In genomic region chr3R:8668024-8668856, dm6 we compare ENCODE assay signal across 1 fruit fly cellular context.
TF ChIP-seq lines count a peak whose summit lies in the region.

No protein-coding gene starts in this region.

TF ChIP-seq in whole organism, embryonic, 481 proteins besides CTCF, POLR2A, EP300 and RAD21 (continued from another document and continues in another):
- TF ChIP-seq dysf (GFP tag; IDR thresholded peaks at IDR 0.05; lab: Robert Waterston, UW), result no peak
- no peak for TF ChIP-seq lola (GFP tag; optimal IDR thresholded peaks at IDR 0.05; lab: Kevin White, UChicago)
- no peak for TF ChIP-seq TFAM (GFP tag; optimal IDR thresholded peaks at IDR 0.05; lab: Kevin White, UChicago)
- no peak for TF ChIP-seq H2.0 (GFP tag; IDR thresholded peaks at IDR 0.05; lab: Robert Waterston, UW)
- TF ChIP-seq zf30C (GFP tag; optimal IDR thresholded peaks at IDR 0.05; lab: Kevin White, UChicago), result no peak
- no peak for TF ChIP-seq Dip2 (GFP tag; IDR thresholded peaks at IDR 0.05; lab: Robert Waterston, UW)
- TF ChIP-seq Atf3 (GFP tag; optimal IDR thresholded peaks at IDR 0.05; lab: Kevin White, UChicago), result no peak
- no peak for TF ChIP-seq Gsc (GFP tag; IDR thresholded peaks at IDR 0.05; lab: Robert Waterston, UW)
- TF ChIP-seq CG9437 (GFP tag; optimal IDR thresholded peaks at IDR 0.05; lab: Kevin White, UChicago), result no peak
- TF ChIP-seq vvl (GFP tag; IDR thresholded peaks at IDR 0.05; lab: Robert Waterston, UW), result peak; percentile 67
- no peak for TF ChIP-seq Myb (GFP tag; optimal IDR thresholded peaks at IDR 0.05; lab: Kevin White, UChicago)
- TF ChIP-seq ato (GFP tag; IDR thresholded peaks at IDR 0.05; lab: Robert Waterston, UW; ENCODE audit: partially characterized antibody), result peak; percentile 91
- no peak for TF ChIP-seq Antp (GFP tag; optimal IDR thresholded peaks at IDR 0.05; lab: Kevin White, UChicago)
- peak; percentile 48 for TF ChIP-seq CG16813 (GFP tag; IDR thresholded peaks at IDR 0.05; lab: Robert Waterston, UW; ENCODE audit: partially characterized antibody)
- TF ChIP-seq ems (GFP tag; optimal IDR thresholded peaks at IDR 0.05; lab: Kevin White, UChicago), result no peak
- TF ChIP-seq so (GFP tag; IDR thresholded peaks at IDR 0.05; lab: Robert Waterston, UW), result no peak
- no peak for TF ChIP-seq CG4404 (GFP tag; IDR thresholded peaks at IDR 0.05; lab: Robert Waterston, UW)
- no peak for TF ChIP-seq pb (GFP tag; optimal IDR thresholded peaks at IDR 0.05; lab: Kevin White, UChicago)
- TF ChIP-seq zfh1 (GFP tag; IDR thresholded peaks at IDR 0.05; lab: Robert Waterston, UW), result no peak
- no peak for TF ChIP-seq CG10979 (tag; optimal IDR thresholded peaks at IDR 0.05; lab: Kevin White, UChicago)
- no peak for TF ChIP-seq Dek (tag; optimal IDR thresholded peaks at IDR 0.05; lab: Kevin White, UChicago)
- TF ChIP-seq CG6854 (GFP tag; optimal IDR thresholded peaks at IDR 0.05; lab: Kevin White, UChicago), result no peak
- TF ChIP-seq prd (optimal IDR thresholded peaks at IDR 0.05; lab: Kevin White, UChicago), result no peak
- TF ChIP-seq prd (GFP tag; IDR thresholded peaks at IDR 0.05; lab: Robert Waterston, UW), result no peak
- TF ChIP-seq sob (GFP tag; IDR thresholded peaks at IDR 0.05; lab: Robert Waterston, UW), result no peak
- TF ChIP-seq CG10462 (GFP tag; optimal IDR thresholded peaks at IDR 0.05; lab: Kevin White, UChicago), result no peak
- peak; percentile 93 for TF ChIP-seq abd-A (tag; optimal IDR thresholded peaks at IDR 0.05; lab: Kevin White, UChicago)
- no peak for TF ChIP-seq bcd (GFP tag; optimal IDR thresholded peaks at IDR 0.05; lab: Kevin White, UChicago)
- no peak for TF ChIP-seq CG7839 (tag; optimal IDR thresholded peaks at IDR 0.05; lab: Kevin White, UChicago)
- TF ChIP-seq Dref (GFP tag; IDR thresholded peaks at IDR 0.05; lab: Robert Waterston, UW), result no peak
- no peak for TF ChIP-seq CkIIα-i1 (GFP tag; IDR thresholded peaks at IDR 0.05; lab: Robert Waterston, UW)
- no peak for TF ChIP-seq rib (GFP tag; IDR thresholded peaks at IDR 0.05; lab: Robert Waterston, UW)
- peak; percentile 10 for TF ChIP-seq gem (tag; optimal IDR thresholded peaks at IDR 0.05; lab: Kevin White, UChicago)
- no peak for TF ChIP-seq CG8478 (optimal IDR thresholded peaks at IDR 0.05; lab: Kevin White, UChicago)
- no peak for TF ChIP-seq Kr (GFP tag; optimal IDR thresholded peaks at IDR 0.05; lab: Kevin White, UChicago)
- TF ChIP-seq CG42726 (GFP tag; IDR thresholded peaks at IDR 0.05; lab: Robert Waterston, UW; ENCODE audit: partially characterized antibody), result peak; percentile 94
- peak; percentile 10 for TF ChIP-seq kah (GFP tag; optimal IDR thresholded peaks at IDR 0.05; lab: Kevin White, UChicago)
- no peak for TF ChIP-seq CG8089 (GFP tag; optimal IDR thresholded peaks at IDR 0.05; lab: Kevin White, UChicago)
- no peak for TF ChIP-seq CoRest (tag; optimal IDR thresholded peaks at IDR 0.05; lab: Kevin White, UChicago)
- no peak for TF ChIP-seq CG4282 (GFP tag; optimal IDR thresholded peaks at IDR 0.05; lab: Kevin White, UChicago)
- no peak for TF ChIP-seq Sox100B (GFP tag; optimal IDR thresholded peaks at IDR 0.05; lab: Kevin White, UChicago)
- no peak for TF ChIP-seq pho (GFP tag; optimal IDR thresholded peaks at IDR 0.05; lab: Kevin White, UChicago)
- TF ChIP-seq CG3847 (GFP tag; IDR thresholded peaks at IDR 0.05; lab: Robert Waterston, UW), result no peak
- no peak for TF ChIP-seq pan (optimal IDR thresholded peaks at IDR 0.05; lab: Kevin White, UChicago)
- no peak for TF ChIP-seq pan (GFP tag; optimal IDR thresholded peaks at IDR 0.05 in 1 of 2, IDR thresholded peaks at IDR 0.05 in 1 of 2)
- peak; percentile 76 for TF ChIP-seq tna (GFP tag; IDR thresholded peaks at IDR 0.05; lab: Robert Waterston, UW; ENCODE audit: partially characterized antibody)
- TF ChIP-seq lab (GFP tag; optimal IDR thresholded peaks at IDR 0.05; lab: Kevin White, UChicago), result no peak
- TF ChIP-seq Hr78 (GFP tag; optimal IDR thresholded peaks at IDR 0.05; lab: Kevin White, UChicago), result peak in 1 of 2 experiments; percentile 71
- TF ChIP-seq CG10274 (GFP tag; optimal IDR thresholded peaks at IDR 0.05; lab: Kevin White, UChicago), result no peak
- no peak for TF ChIP-seq Meics (GFP tag; optimal IDR thresholded peaks at IDR 0.05; lab: Kevin White, UChicago)
- TF ChIP-seq CG9797 (GFP tag; optimal IDR thresholded peaks at IDR 0.05; lab: Kevin White, UChicago), result no peak
- no peak for TF ChIP-seq E2f1 (GFP tag; IDR thresholded peaks at IDR 0.05; lab: Robert Waterston, UW)
- TF ChIP-seq hb (GFP tag; IDR thresholded peaks at IDR 0.05; lab: Robert Waterston, UW; ENCODE audit: partially characterized antibody), result peak; percentile 68
- TF ChIP-seq Ada2b (GFP tag; IDR thresholded peaks at IDR 0.05; lab: Robert Waterston, UW), result no peak
- no peak; the same call in 1 of the 2 replicates for TF ChIP-seq stc (GFP tag; IDR thresholded peaks at IDR 0.05; lab: Robert Waterston, UW)
- peak; percentile 44; the same call in 1 of the 2 replicates for TF ChIP-seq sna (GFP tag; IDR thresholded peaks at IDR 0.05; lab: Robert Waterston, UW; ENCODE audit: partially characterized antibody)
- TF ChIP-seq CG32532 (GFP tag; IDR thresholded peaks at IDR 0.05; lab: Robert Waterston, UW), result no peak; the same call in 1 of the 2 replicates
- TF ChIP-seq CG10267 (tag; optimal IDR thresholded peaks at IDR 0.05; lab: Kevin White, UChicago), result no peak
- no peak for TF ChIP-seq CG11560 (tag; IDR thresholded peaks at IDR 0.05; lab: Robert Waterston, UW)
- no peak for TF ChIP-seq CG8281 (tag; optimal IDR thresholded peaks at IDR 0.05; lab: Kevin White, UChicago)
- no peak for TF ChIP-seq CG14014 (GFP tag; IDR thresholded peaks at IDR 0.05; lab: Robert Waterston, UW)
- TF ChIP-seq ttk (GFP tag; IDR thresholded peaks at IDR 0.05; lab: Robert Waterston, UW), result no peak
- TF ChIP-seq CG2202 (tag; optimal IDR thresholded peaks at IDR 0.05; lab: Kevin White, UChicago), result no peak
- no peak for TF ChIP-seq pita (GFP tag; optimal IDR thresholded peaks at IDR 0.05; lab: Kevin White, UChicago)
- TF ChIP-seq dmrt99B (tag; optimal IDR thresholded peaks at IDR 0.05; lab: Kevin White, UChicago), result no peak
- TF ChIP-seq jumu (GFP tag; optimal IDR thresholded peaks at IDR 0.05; lab: Kevin White, UChicago), result no peak
- peak; percentile 88 for TF ChIP-seq bbx (GFP tag; IDR thresholded peaks at IDR 0.05; lab: Robert Waterston, UW; ENCODE audit: partially characterized antibody)
- TF ChIP-seq fd96Cb (tag; optimal IDR thresholded peaks at IDR 0.05; lab: Kevin White, UChicago), result no peak
- no peak for TF ChIP-seq Hand (GFP tag; optimal IDR thresholded peaks at IDR 0.05; lab: Kevin White, UChicago)
- no peak for TF ChIP-seq CG4617 (GFP tag; optimal IDR thresholded peaks at IDR 0.05; lab: Kevin White, UChicago; ENCODE audit: borderline replicate concordance)
- no peak for TF ChIP-seq Lhr (GFP tag; optimal IDR thresholded peaks at IDR 0.05; lab: Kevin White, UChicago)
- TF ChIP-seq slp2 (GFP tag; optimal IDR thresholded peaks at IDR 0.05; lab: Kevin White, UChicago), result no peak
- no peak for TF ChIP-seq CG12659 (GFP tag; optimal IDR thresholded peaks at IDR 0.05; lab: Kevin White, UChicago)
- TF ChIP-seq CG32772 (GFP tag; IDR thresholded peaks at IDR 0.05; lab: Robert Waterston, UW), result no peak
- TF ChIP-seq zen2 (GFP tag; IDR thresholded peaks at IDR 0.05; lab: Robert Waterston, UW; ENCODE audit: partially characterized antibody), result peak; percentile 18; the same call in 2 of the 3 replicates
- no peak for TF ChIP-seq CG17186 (GFP tag; optimal IDR thresholded peaks at IDR 0.05; lab: Kevin White, UChicago)
- TF ChIP-seq CG1233 (GFP tag; optimal IDR thresholded peaks at IDR 0.05; lab: Kevin White, UChicago), result no peak
- no peak; the same call in 1 of the 2 replicates for TF ChIP-seq CG13287 (GFP tag; IDR thresholded peaks at IDR 0.05; lab: Robert Waterston, UW; ENCODE audit: partially characterized antibody)
- peak; percentile 72 for TF ChIP-seq CG34376 (GFP tag; optimal IDR thresholded peaks at IDR 0.05; lab: Kevin White, UChicago)
- TF ChIP-seq fu2 (GFP tag; optimal IDR thresholded peaks at IDR 0.05; lab: Kevin White, UChicago), result no peak
- peak in 1 of 2 experiments; percentile 96 for TF ChIP-seq Pdp1 (GFP tag; optimal IDR thresholded peaks at IDR 0.05; lab: Kevin White, UChicago)
- no peak for TF ChIP-seq CG15011 (GFP tag; optimal IDR thresholded peaks at IDR 0.05; lab: Kevin White, UChicago)
- peak; percentile 60; the same call in 1 of the 2 replicates for TF ChIP-seq Scr (GFP tag; IDR thresholded peaks at IDR 0.05; lab: Robert Waterston, UW; ENCODE audit: partially characterized antibody)
- no peak for TF ChIP-seq CG11085 (GFP tag; IDR thresholded peaks at IDR 0.05; lab: Robert Waterston, UW)
- no peak for TF ChIP-seq CG11398 (GFP tag; optimal IDR thresholded peaks at IDR 0.05; lab: Kevin White, UChicago)
- no peak for TF ChIP-seq Ets97D (GFP tag; optimal IDR thresholded peaks at IDR 0.05; lab: Kevin White, UChicago)
- no peak for TF ChIP-seq CG1602 (GFP tag; optimal IDR thresholded peaks at IDR 0.05; lab: Kevin White, UChicago)
- TF ChIP-seq dan (GFP tag; IDR thresholded peaks at IDR 0.05; lab: Robert Waterston, UW), result no peak
- TF ChIP-seq gt (GFP tag; IDR thresholded peaks at IDR 0.05; lab: Robert Waterston, UW), result no peak
- no peak for TF ChIP-seq tgo (GFP tag; IDR thresholded peaks at IDR 0.05; lab: Robert Waterston, UW)
- peak; percentile 69 for TF ChIP-seq ftz-f1 (GFP tag; optimal IDR thresholded peaks at IDR 0.05; lab: Kevin White, UChicago)
- no peak for TF ChIP-seq CG16779 (GFP tag; IDR thresholded peaks at IDR 0.05; lab: Robert Waterston, UW)
- no peak for TF ChIP-seq CG18011 (GFP tag; optimal IDR thresholded peaks at IDR 0.05; lab: Kevin White, UChicago)
- no peak for TF ChIP-seq CG7271 (tag; optimal IDR thresholded peaks at IDR 0.05; lab: Kevin White, UChicago)
- no peak for TF ChIP-seq CG18619 (GFP tag; optimal IDR thresholded peaks at IDR 0.05; lab: Kevin White, UChicago)
- TF ChIP-seq CG12391 (tag; optimal IDR thresholded peaks at IDR 0.05; lab: Kevin White, UChicago), result no peak
- TF ChIP-seq Xrp1 (GFP tag; IDR thresholded peaks at IDR 0.05; lab: Robert Waterston, UW), result no peak
- no peak for TF ChIP-seq Drgx (GFP tag; IDR thresholded peaks at IDR 0.05; lab: Robert Waterston, UW)
- peak; percentile 40 for TF ChIP-seq sug (tag; optimal IDR thresholded peaks at IDR 0.05; lab: Kevin White, UChicago)
- no peak for TF ChIP-seq ro (GFP tag; IDR thresholded peaks at IDR 0.05; lab: Robert Waterston, UW)
- no peak for TF ChIP-seq CG18764 (GFP tag; optimal IDR thresholded peaks at IDR 0.05; lab: Kevin White, UChicago)
- no peak for TF ChIP-seq Side (GFP tag; optimal IDR thresholded peaks at IDR 0.05; lab: Kevin White, UChicago)
- no peak for TF ChIP-seq CG17802 (tag; optimal IDR thresholded peaks at IDR 0.05; lab: Kevin White, UChicago)
- TF ChIP-seq amos (GFP tag; IDR thresholded peaks at IDR 0.05; lab: Robert Waterston, UW; ENCODE audit: partially characterized antibody), result peak; percentile 79
- peak; percentile 79 for TF ChIP-seq sens (GFP tag; lab: Kevin White, UChicago)
- no peak for TF ChIP-seq Rx (GFP tag; IDR thresholded peaks at IDR 0.05; lab: Robert Waterston, UW)
- TF ChIP-seq CG7745 (tag; optimal IDR thresholded peaks at IDR 0.05; lab: Kevin White, UChicago), result no peak
- no peak for TF ChIP-seq pfk (GFP tag; optimal IDR thresholded peaks at IDR 0.05; lab: Kevin White, UChicago)
- TF ChIP-seq CG12155 (GFP tag; optimal IDR thresholded peaks at IDR 0.05; lab: Kevin White, UChicago), result no peak
- TF ChIP-seq crp (GFP tag; optimal IDR thresholded peaks at IDR 0.05; lab: Kevin White, UChicago), result no peak
- TF ChIP-seq hbn (GFP tag; IDR thresholded peaks at IDR 0.05; lab: Robert Waterston, UW; ENCODE audit: partially characterized antibody), result peak; percentile 37; the same call in 1 of the 2 replicates
- TF ChIP-seq CG33557 (GFP tag; optimal IDR thresholded peaks at IDR 0.05; lab: Kevin White, UChicago), result no peak
- no peak for TF ChIP-seq danr (GFP tag; IDR thresholded peaks at IDR 0.05; lab: Robert Waterston, UW)
- TF ChIP-seq org-1 (GFP tag; optimal IDR thresholded peaks at IDR 0.05; lab: Kevin White, UChicago), result no peak
- no peak for TF ChIP-seq cas (GFP tag; IDR thresholded peaks at IDR 0.05; lab: Robert Waterston, UW)
- peak; percentile 36 for TF ChIP-seq knrl (GFP tag; IDR thresholded peaks at IDR 0.05; lab: Robert Waterston, UW; ENCODE audit: partially characterized antibody)
- TF ChIP-seq CG31224 (GFP tag; IDR thresholded peaks at IDR 0.05; lab: Robert Waterston, UW), result no peak
- no peak for TF ChIP-seq CG6765 (GFP tag; optimal IDR thresholded peaks at IDR 0.05; lab: Kevin White, UChicago)
- TF ChIP-seq CG11093 (GFP tag; IDR thresholded peaks at IDR 0.05; lab: Robert Waterston, UW), result no peak
- TF ChIP-seq peb (GFP tag; IDR thresholded peaks at IDR 0.05; lab: Robert Waterston, UW), result no peak
- no peak for TF ChIP-seq BtbVII (GFP tag; optimal IDR thresholded peaks at IDR 0.05; lab: Kevin White, UChicago)
- TF ChIP-seq vnd (GFP tag; IDR thresholded peaks at IDR 0.05; lab: Robert Waterston, UW; ENCODE audit: partially characterized antibody), result peak; percentile 35
- TF ChIP-seq bigmax (GFP tag; optimal IDR thresholded peaks at IDR 0.05; lab: Kevin White, UChicago), result no peak
- 0 out of 4 replicates have a peak, but pooled peaks have one; percentile 36 for TF ChIP-seq Dll (GFP tag; IDR thresholded peaks at IDR 0.05; lab: Robert Waterston, UW; ENCODE audit: partially characterized antibody)
- no peak for TF ChIP-seq CG17361 (GFP tag; IDR thresholded peaks at IDR 0.05; lab: Robert Waterston, UW)
- no peak for TF ChIP-seq run (tag; optimal IDR thresholded peaks at IDR 0.05; lab: Kevin White, UChicago)
- peak; percentile 7; the same call in 1 of the 2 replicates for TF ChIP-seq chm (GFP tag; IDR thresholded peaks at IDR 0.05; lab: Robert Waterston, UW)
- no peak for TF ChIP-seq Lpt (GFP tag; optimal IDR thresholded peaks at IDR 0.05; lab: Kevin White, UChicago)
- TF ChIP-seq dpn (GFP tag; optimal IDR thresholded peaks at IDR 0.05; lab: Kevin White, UChicago), result no peak
- no peak for TF ChIP-seq CG7372 (GFP tag; IDR thresholded peaks at IDR 0.05; lab: Robert Waterston, UW)
- no peak for TF ChIP-seq Ssrp (tag; optimal IDR thresholded peaks at IDR 0.05; lab: Kevin White, UChicago)
- TF ChIP-seq Oaz (GFP tag; IDR thresholded peaks at IDR 0.05; lab: Robert Waterston, UW), result no peak
- TF ChIP-seq lbe (GFP tag; optimal IDR thresholded peaks at IDR 0.05; lab: Kevin White, UChicago), result no peak
- no peak for TF ChIP-seq fru (optimal IDR thresholded peaks at IDR 0.05; lab: Kevin White, UChicago)
- no peak for TF ChIP-seq ind (GFP tag; optimal IDR thresholded peaks at IDR 0.05; lab: Kevin White, UChicago)
- TF ChIP-seq CG1024 (GFP tag; IDR thresholded peaks at IDR 0.05; lab: Robert Waterston, UW), result no peak
